Fruit fly (Drosophila melanogaster): Measurements from ENCODE around the gene Or92a.

The Or92a gene

dm6 chr3R:20554300-20554699, 49.7 kb downstream of the Or92a start, which contains the start of gene att-ORFB:
att-ORFB (minus strand) TSS chr3R:20554400.
- TF ChIP-seq psq (optimal IDR thresholded peaks at IDR 0.05) (no peak), Sin3A (optimal IDR thresholded peaks at IDR 0.05) (no peak), insv (optimal IDR thresholded peaks at IDR 0.05) (no peak), Myc (optimal IDR thresholded peaks at IDR 0.05) (no peak), h (optimal IDR thresholded peaks at IDR 0.05) (no peak), ttk (optimal IDR thresholded peaks at IDR 0.05) (no peak)

dm6 chr3R:20555023-20555422, 50.4 kb downstream of the Or92a start:
- TF ChIP-seq ttk (optimal IDR thresholded peaks at IDR 0.05) (no peak), h (optimal IDR thresholded peaks at IDR 0.05) (no peak), insv (optimal IDR thresholded peaks at IDR 0.05) (no peak), psq (optimal IDR thresholded peaks at IDR 0.05) (no peak), Myc (optimal IDR thresholded peaks at IDR 0.05) (no peak), Sin3A (optimal IDR thresholded peaks at IDR 0.05) (no peak)
